Worm (Caenorhabditis elegans): Measurements from ENCODE around the gene allo-1.

DNA sequence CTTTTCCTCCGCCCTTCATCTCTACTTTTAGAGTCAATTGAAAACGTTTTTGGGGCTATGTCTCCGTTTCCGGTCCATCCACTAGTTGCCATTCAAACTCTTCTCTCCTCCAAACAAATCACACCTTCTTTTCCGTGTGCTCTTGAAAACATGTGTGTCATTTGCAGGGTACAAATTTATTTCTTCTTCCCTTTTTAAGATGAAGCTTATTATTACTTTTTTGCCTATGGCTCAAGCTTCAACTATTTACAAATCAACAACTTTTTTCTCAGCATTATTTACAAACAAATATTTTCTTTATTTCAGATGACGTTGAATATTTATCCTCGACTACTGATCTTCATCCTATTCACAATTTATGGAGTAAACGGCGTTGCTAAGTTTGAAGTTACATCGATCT is 47.6 kb upstream of the allo-1 start, which contains the start of gene T25B9.3:
- no peak for TF ChIP-seq pha-4 (tag; optimal IDR thresholded peaks at IDR 0.05)
- TF ChIP-seq unc-62 (GFP tag; optimal IDR thresholded peaks at IDR 0.05) = no peak
- TF ChIP-seq mls-2 (tag; optimal IDR thresholded peaks at IDR 0.05) = no peak
- TF ChIP-seq ztf-11 (tag; optimal IDR thresholded peaks at IDR 0.05) = no peak
- no peak for TF ChIP-seq sem-2 (GFP tag; optimal IDR thresholded peaks at IDR 0.05)
- no peak for TF ChIP-seq ham-2 (GFP tag; optimal IDR thresholded peaks at IDR 0.05)
- no peak for TF ChIP-seq lsy-2 (tag; optimal IDR thresholded peaks at IDR 0.05)
- TF ChIP-seq lin-13 (tag; optimal IDR thresholded peaks at IDR 0.05) = no peak
- no peak for TF ChIP-seq elt-3 (tag; optimal IDR thresholded peaks at IDR 0.05)
- TF ChIP-seq elt-1 (tag; optimal IDR thresholded peaks at IDR 0.05; ENCODE audit: borderline replicate concordance, insufficient read depth) = no peak
- TF ChIP-seq flh-1 (GFP tag; optimal IDR thresholded peaks at IDR 0.05) = no peak

Data from whole organism, mixed stage, embryonic.